Worm (Caenorhabditis elegans) whole organism, mixed stage, embryonic: ENCODE measurements around the gene F55G11.1.

Experiments
- mep-1 ChIP-seq: fragments of 150-350 bp; optimal IDR thresholded peaks from 2 replicates; lab custom pipeline; 2017; ENCODE audit warnings: missing biosample characterization, missing genetic modification reagents, missing genetic modification characterization, inconsistent platforms
- ztf-11 ChIP-seq: fragments of 150-350 bp; optimal IDR thresholded peaks from 2 replicates; lab custom pipeline; 2014; ENCODE audit warnings: missing biosample characterization, missing genetic modification characterization

DNA sequence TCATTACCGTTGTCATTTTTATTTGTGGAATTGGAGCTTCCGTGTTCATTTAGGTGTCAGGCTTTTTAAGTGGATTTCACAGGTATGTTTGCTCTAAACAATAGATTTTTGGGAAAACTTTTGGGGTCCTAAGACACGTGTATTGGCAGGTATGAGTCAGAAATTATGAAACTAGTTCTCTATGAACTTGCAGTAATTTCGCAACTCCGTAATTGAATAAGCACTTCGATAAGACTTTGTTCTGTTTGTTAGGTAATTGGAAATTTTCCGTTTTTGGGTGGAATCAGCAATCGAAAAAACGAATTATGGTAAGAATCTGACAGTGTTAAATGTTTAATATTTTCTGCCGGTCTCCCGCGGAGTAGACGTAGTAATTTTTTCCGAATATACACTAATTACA, 49.2 kb downstream of the F55G11.1 start:
- TF ChIP-seq mep-1 (tag; lab: Kevin White, UChicago) (no peak), ztf-11 (tag; lab: Kevin White, UChicago) (no peak)
